Fruit fly (Drosophila melanogaster): ENCODE results near the gene CG46448.

Gene CG46448

DNA sequence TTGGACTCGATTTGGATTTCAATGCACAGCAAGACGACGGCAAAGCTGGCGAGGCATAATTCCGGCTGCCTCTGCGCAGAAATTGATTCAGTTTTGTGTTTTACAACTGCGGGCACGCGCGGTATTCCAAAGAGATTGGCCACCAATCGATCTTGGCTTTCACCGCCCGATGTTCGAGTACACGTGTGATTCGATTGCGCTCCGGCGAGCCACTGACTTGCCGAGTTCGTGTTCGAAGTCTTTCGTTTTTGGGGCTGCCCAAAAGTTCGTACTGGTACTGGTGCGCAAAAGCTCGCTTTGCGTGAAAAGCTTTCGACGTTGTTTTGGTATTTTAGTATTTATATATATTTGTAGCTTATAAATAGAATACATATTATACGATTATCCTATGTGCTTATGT is 23.6 kb downstream of the CG46448 start, which contains the start of gene CG18641 (continued):
- TF ChIP-seq stc (GFP tag; IDR thresholded peaks at IDR 0.05) (no peak), Trl (optimal IDR thresholded peaks at IDR 0.05) (no peak), Trl (GFP tag; optimal IDR thresholded peaks at IDR 0.05) (no peak), Atf-2 (GFP tag; optimal IDR thresholded peaks at IDR 0.05) (no peak), bsh (GFP tag; optimal IDR thresholded peaks at IDR 0.05) (no peak), ci (GFP tag; IDR thresholded peaks at IDR 0.05) (0 out of 3 replicates have a peak, but pooled peaks have one; percentile 12)

DNA sequence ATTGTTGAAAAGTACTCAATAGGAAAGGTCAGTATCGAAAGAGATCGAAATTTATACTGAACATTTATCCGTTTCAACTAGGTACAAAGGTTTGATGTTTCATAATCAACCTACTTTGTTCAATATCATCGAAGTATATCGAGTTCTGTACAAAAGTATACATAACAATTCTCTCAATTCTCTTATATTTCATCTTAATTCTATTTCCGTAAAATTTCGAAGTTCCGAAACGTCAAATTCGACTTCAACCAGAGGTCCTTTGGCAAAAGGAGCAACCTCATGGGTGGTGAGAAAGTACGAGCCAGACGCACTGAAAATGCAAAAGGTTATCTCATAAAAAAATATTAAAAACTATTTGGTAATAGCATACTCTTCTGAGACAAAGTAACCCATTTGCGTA is 25.2 kb downstream of the CG46448 start, which contains the start of gene CG31948:
CG31948 (minus strand) TSS at position 101 of the 400 bp plus-strand sequence.
- TF ChIP-seq CG8944 (GFP tag; optimal IDR thresholded peaks at IDR 0.05) (no peak), CG11504 (tag; optimal IDR thresholded peaks at IDR 0.05) (no peak), trh (GFP tag; optimal IDR thresholded peaks at IDR 0.05) (no peak), Deaf1 (tag; optimal IDR thresholded peaks at IDR 0.05) (no peak), ci (GFP tag; IDR thresholded peaks at IDR 0.05) (no peak)

- TF ChIP-seq run (tag; optimal IDR thresholded peaks at IDR 0.05) = no peak
- TF ChIP-seq Hey (tag; optimal IDR thresholded peaks at IDR 0.05) = no peak
- no peak for TF ChIP-seq tup (GFP tag; optimal IDR thresholded peaks at IDR 0.05)
- TF ChIP-seq CG12071 (GFP tag; optimal IDR thresholded peaks at IDR 0.05) = no peak
- no peak for TF ChIP-seq grau (tag; optimal IDR thresholded peaks at IDR 0.05)
Measured at dm6 chr2L:2417865-2418264, 26.4 kb downstream of the CG46448 start, which contains the start of gene CG34448. TSS of gene CG34448 (minus strand) at chr2L:2417965.

DNA sequence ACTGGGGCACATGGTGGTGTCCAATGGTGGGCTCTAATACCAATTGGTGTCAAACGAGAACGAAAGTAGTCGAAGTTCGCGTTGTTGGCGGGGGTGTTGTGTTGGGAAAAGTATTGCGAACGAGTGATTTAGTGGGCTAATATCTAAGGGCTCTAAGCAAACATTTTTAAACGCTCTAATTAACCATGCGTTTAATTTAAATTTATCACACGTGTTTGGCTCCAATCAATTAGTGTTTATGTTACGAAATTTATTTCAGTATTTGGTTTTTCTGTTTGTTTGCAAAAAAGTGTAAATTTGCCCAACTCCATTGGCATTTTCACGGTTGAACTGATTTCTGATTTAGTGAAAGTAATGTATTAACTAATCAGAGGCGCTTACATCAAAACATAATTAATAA is 28.5 kb downstream of the CG46448 start, which contains the start of gene CG34447:
CG34447 (minus strand) TSS at position 101 of the 400 bp plus-strand sequence.
- TF ChIP-seq lilli (GFP tag; optimal IDR thresholded peaks at IDR 0.05) (no peak), Blimp-1 (GFP tag; optimal IDR thresholded peaks at IDR 0.05) (peak; percentile 8)

dm6 chr2L:2420490-2420889 is 29.0 kb downstream of the CG46448 start, which contains the start of gene CG9886:
TSS of gene CG9886 (plus strand) at chr2L:2420830.
- peak; percentile 20 for TF ChIP-seq CG16815 (GFP tag; optimal IDR thresholded peaks at IDR 0.05)
- no peak for TF ChIP-seq CG32772 (GFP tag; IDR thresholded peaks at IDR 0.05)
- TF ChIP-seq CG33213 (GFP tag; optimal IDR thresholded peaks at IDR 0.05) = no peak
- peak; percentile 60 for TF ChIP-seq gfzf (GFP tag; optimal IDR thresholded peaks at IDR 0.05)
- TF ChIP-seq Atf6 (GFP tag; IDR thresholded peaks at IDR 0.05) = peak; percentile 56
- no peak for TF ChIP-seq CG9215 (GFP tag; IDR thresholded peaks at IDR 0.05)
- peak; percentile 57 for TF ChIP-seq CG7556 (GFP tag; optimal IDR thresholded peaks at IDR 0.05)
- TF ChIP-seq toy (GFP tag; IDR thresholded peaks at IDR 0.05) = no peak
- no peak for TF ChIP-seq CG2889 (GFP tag; IDR thresholded peaks at IDR 0.05)
- peak; percentile 62 for TF ChIP-seq CG1602 (GFP tag; optimal IDR thresholded peaks at IDR 0.05)
- TF ChIP-seq knrl (GFP tag; IDR thresholded peaks at IDR 0.05; ENCODE audit: partially characterized antibody) = peak; percentile 26; the same call in 1 of the 3 replicates
- no peak for TF ChIP-seq maf-S (GFP tag; optimal IDR thresholded peaks at IDR 0.05)
- TF ChIP-seq CG7745 (tag; optimal IDR thresholded peaks at IDR 0.05) = no peak
- TF ChIP-seq her (GFP tag; optimal IDR thresholded peaks at IDR 0.05) = no peak
- no peak for TF ChIP-seq CG3163 (GFP tag; optimal IDR thresholded peaks at IDR 0.05)
- no peak for TF ChIP-seq ERR (GFP tag; optimal IDR thresholded peaks at IDR 0.05)
- peak; percentile 83 for TF ChIP-seq CG13424 (tag; optimal IDR thresholded peaks at IDR 0.05)
- TF ChIP-seq nerfin-2 (GFP tag; IDR thresholded peaks at IDR 0.05; ENCODE audit: partially characterized antibody) = no peak
- peak; percentile 71 for TF ChIP-seq CG15269 (tag; optimal IDR thresholded peaks at IDR 0.05)
- TF ChIP-seq Fer2 (tag; optimal IDR thresholded peaks at IDR 0.05) = peak; percentile 25
- no peak for TF ChIP-seq Dfd (GFP tag; optimal IDR thresholded peaks at IDR 0.05)
- no peak for TF ChIP-seq CG7372 (GFP tag; IDR thresholded peaks at IDR 0.05)
- no peak for TF ChIP-seq tx (GFP tag; optimal IDR thresholded peaks at IDR 0.05)
- TF ChIP-seq Doc2 (GFP tag; IDR thresholded peaks at IDR 0.05) = no peak
- TF ChIP-seq ato (GFP tag; IDR thresholded peaks at IDR 0.05; ENCODE audit: partially characterized antibody) = no peak
- peak; percentile 87 for TF ChIP-seq CG12391 (tag; optimal IDR thresholded peaks at IDR 0.05)
- TF ChIP-seq HLH3B (GFP tag; IDR thresholded peaks at IDR 0.05) = peak; percentile 18; the same call in 1 of the 2 replicates
- peak; percentile 33 for TF ChIP-seq CG4820 (GFP tag; optimal IDR thresholded peaks at IDR 0.05)

Data from whole organism, embryonic.